Fruit fly (Drosophila melanogaster): ENCODE data around the gene Jhbp5.

- no peak for TF ChIP-seq CG6163 (GFP tag; IDR thresholded peaks at IDR 0.05)
- no peak for TF ChIP-seq Hr4 (GFP tag; optimal IDR thresholded peaks at IDR 0.05)
- TF ChIP-seq OdsH (GFP tag; optimal IDR thresholded peaks at IDR 0.05) = no peak
- no peak for TF ChIP-seq vri (GFP tag; optimal IDR thresholded peaks at IDR 0.05)
- TF ChIP-seq dsx (GFP tag; optimal IDR thresholded peaks at IDR 0.05; ENCODE audit: poor library complexity, severe bottlenecking) = no peak
- no peak for TF ChIP-seq spab (GFP tag; optimal IDR thresholded peaks at IDR 0.05)
- TF ChIP-seq CG34406 (GFP tag; optimal IDR thresholded peaks at IDR 0.05) = no peak
- no peak for TF ChIP-seq CG8119 (GFP tag; IDR thresholded peaks at IDR 0.05)
- TF ChIP-seq Sox14 (GFP tag; optimal IDR thresholded peaks at IDR 0.05) = no peak
- TF ChIP-seq Eip93F (GFP tag; optimal IDR thresholded peaks at IDR 0.05) = no peak
These were observed 16.3 kb downstream of the Jhbp5 start for dm6 chr3R:16029584-16029983.

Data from whole organism, prepupa.